Fruit fly (Drosophila melanogaster) whole organism, prepupa: ENCODE measurements around the gene CstF64.

ENCODE experiments used
- CG16779 ChIP-seq: fragments of 200-800 bp; sonication (Bioruptor generic); optimal IDR thresholded peaks from 3 replicates; lab custom pipeline; 2017; ENCODE audit warnings: missing biosample characterization, mild to moderate bottlenecking, missing genetic modification characterization
- Eip78C ChIP-seq: fragments of 200-800 bp; sonication (Bioruptor generic); peaks from one replicate; lab custom pipeline; 2016; ENCODE audit warnings: missing biosample characterization, missing genetic modification characterization
- Hr4 ChIP-seq: fragments of 200-800 bp; sonication (Bioruptor generic); optimal IDR thresholded peaks from 3 replicates; lab custom pipeline; 2016; ENCODE audit warnings: missing biosample characterization, missing genetic modification characterization
- Lpt ChIP-seq: fragments of 200-800 bp; sonication (Bioruptor generic); optimal IDR thresholded peaks from 3 replicates; lab custom pipeline; 2016; ENCODE audit warnings: missing biosample characterization, missing genetic modification characterization
- Sox14 ChIP-seq: fragments of 200-800 bp; sonication (Bioruptor generic); optimal IDR thresholded peaks from 3 replicates; lab custom pipeline; 2016; ENCODE audit warnings: missing biosample characterization, missing genetic modification characterization
- Sox15 ChIP-seq: fragments of 200-800 bp; sonication (Bioruptor generic); optimal IDR thresholded peaks from 3 replicates; lab custom pipeline; 2016; ENCODE audit warnings: missing biosample characterization, missing genetic modification characterization
- achi ChIP-seq: fragments of 200-800 bp; sonication (Bioruptor generic); optimal IDR thresholded peaks from 3 replicates; lab custom pipeline; 2016; ENCODE audit warnings: missing biosample characterization, missing genetic modification characterization

DNA sequence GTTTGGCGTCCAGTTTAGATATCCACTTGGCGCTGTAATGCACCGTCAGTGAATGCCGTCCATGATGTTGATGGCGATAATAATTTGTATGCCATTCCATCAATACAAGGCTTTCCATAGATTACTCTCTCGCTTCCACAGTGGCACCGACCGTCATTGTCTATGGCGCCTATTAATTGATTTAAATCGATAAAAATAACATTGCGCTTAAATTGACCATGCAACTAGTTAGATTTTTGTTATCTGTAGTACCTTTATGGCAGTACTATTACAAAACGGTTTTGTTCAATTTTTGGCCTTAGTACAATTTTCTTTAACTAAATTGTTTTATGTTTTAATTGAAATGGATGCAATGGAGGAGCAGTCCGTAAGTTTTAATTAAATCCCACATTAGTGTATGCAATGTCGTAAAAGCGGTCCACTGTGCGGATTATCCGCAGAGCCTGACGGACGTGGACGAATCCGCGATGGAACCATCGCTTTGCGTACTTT is 39.9 kb upstream of the CstF64 start:
- TF ChIP-seq achi (no peak), Sox14 (GFP tag; lab: Kevin White, UChicago) (peak; percentile 5), Lpt (GFP tag; lab: Kevin White, UChicago) (no peak), CG16779 (no peak), Eip78C (GFP tag; lab: Kevin White, UChicago) (peak; percentile 67), Hr4 (GFP tag; lab: Kevin White, UChicago) (peak; percentile 65), Sox15 (GFP tag; lab: Kevin White, UChicago) (no peak)
